Worm (Caenorhabditis elegans): ENCODE results near the gene T26H5.4.

DNA sequence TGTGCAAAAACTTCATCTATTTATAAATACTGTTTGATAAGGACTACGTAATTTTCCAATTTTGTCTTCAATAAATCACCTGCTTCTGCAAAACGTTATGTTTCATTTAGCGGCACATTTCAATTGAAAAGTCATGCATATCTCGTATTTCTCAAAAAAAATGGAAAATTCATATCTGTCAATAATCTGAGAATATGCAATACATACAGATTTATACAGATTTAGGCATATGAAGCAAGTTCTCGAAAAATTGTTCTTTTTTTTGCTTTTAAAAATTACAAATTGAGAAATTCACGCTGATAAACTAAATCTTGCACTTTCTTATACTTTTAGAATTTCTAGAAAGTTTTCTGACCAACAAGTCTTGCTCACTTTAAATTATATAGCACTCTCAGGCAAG is 4.3 kb downstream of the T26H5.4 start, which contains the start of gene T26H5.11:
- no peak for TF ChIP-seq him-1 (tag; optimal IDR thresholded peaks at IDR 0.05)
- TF ChIP-seq rec-8 (tag; optimal IDR thresholded peaks at IDR 0.05) = no peak
- TF ChIP-seq B0261.1 (tag; optimal IDR thresholded peaks at IDR 0.05) = no peak
- TF ChIP-seq lsy-27 (tag; optimal IDR thresholded peaks at IDR 0.05; ENCODE audit: borderline replicate concordance, insufficient read depth) = no peak
- no peak for TF ChIP-seq bed-1 (GFP tag; IDR thresholded peaks at IDR 0.05)
- TF ChIP-seq ekl-4 (GFP tag; IDR thresholded peaks at IDR 0.05) = no peak
- TF ChIP-seq unc-130 (GFP tag; optimal IDR thresholded peaks at IDR 0.05) = no peak
- TF ChIP-seq nfya-1 (tag; optimal IDR thresholded peaks at IDR 0.05; ENCODE audit: borderline replicate concordance, insufficient read depth) = no peak
- TF ChIP-seq ama-1 (optimal IDR thresholded peaks at IDR 0.05) = no peak
- TF ChIP-seq ama-1 (GFP tag; optimal IDR thresholded peaks at IDR 0.05) = no peak
- no peak for TF ChIP-seq ceh-79 (tag; optimal IDR thresholded peaks at IDR 0.05)
- TF ChIP-seq egrh-3 (GFP tag; IDR thresholded peaks at IDR 0.05) = no peak
- no peak for TF ChIP-seq ztf-6 (GFP tag; IDR thresholded peaks at IDR 0.05)
